Fruit fly (Drosophila melanogaster): ENCODE data around the gene CG14147.

dm6 chr3L:11011610-11012202, 39.3 kb downstream of the CG14147 start:
- TF ChIP-seq dac (GFP tag; optimal IDR thresholded peaks at IDR 0.05), result no peak
- TF ChIP-seq CG34406 (GFP tag; optimal IDR thresholded peaks at IDR 0.05), result no peak
- no peak for TF ChIP-seq topi (GFP tag; optimal IDR thresholded peaks at IDR 0.05)
- no peak for TF ChIP-seq salr (GFP tag; optimal IDR thresholded peaks at IDR 0.05)
- TF ChIP-seq CG10669 (GFP tag; optimal IDR thresholded peaks at IDR 0.05), result no peak
- no peak for TF ChIP-seq CG6276 (GFP tag; optimal IDR thresholded peaks at IDR 0.05)
- no peak for TF ChIP-seq ss (GFP tag; optimal IDR thresholded peaks at IDR 0.05)
- no peak for TF ChIP-seq CG3919 (GFP tag; optimal IDR thresholded peaks at IDR 0.05)
- no peak for TF ChIP-seq Lpt (GFP tag; optimal IDR thresholded peaks at IDR 0.05)

Data from whole organism, prepupa.